Worm (Caenorhabditis elegans) whole organism, L3 larva: ENCODE data around the gene Y37D8A.5.

Source experiments
- R02D3.7 ChIP-seq: fragments of 150-350 bp; optimal IDR thresholded peaks from 2 replicates; lab custom pipeline; 2014; ENCODE audit warnings: missing biosample characterization, missing genetic modification characterization
- ZK546.5 ChIP-seq: sonication (generic microtip); optimal IDR thresholded peaks from 2 replicates; lab custom pipeline; 2017; ENCODE audit warnings: missing biosample characterization, missing genetic modification characterization
- aly-2 ChIP-seq: fragments of 150-350 bp; optimal IDR thresholded peaks from 2 replicates; lab custom pipeline; 2014; ENCODE audit warnings: missing biosample characterization, missing genetic modification characterization
- ama-1 ChIP-seq: fragments of 150-350 bp; optimal IDR thresholded peaks from 2 replicates; lab custom pipeline; 2018
- ceh-28 ChIP-seq: fragments of 150-350 bp; optimal IDR thresholded peaks from 2 replicates; lab custom pipeline; 2014; ENCODE audit warnings: missing biosample characterization, missing genetic modification reagents, missing genetic modification characterization
- ceh-82 ChIP-seq: fragments of 150-350 bp; optimal IDR thresholded peaks from 2 replicates; lab custom pipeline; 2014; ENCODE audit warnings: missing biosample characterization, missing genetic modification characterization
- ceh-9 ChIP-seq: sonication (generic microtip); optimal IDR thresholded peaks from 2 replicates; lab custom pipeline; 2018; ENCODE audit warnings: missing biosample characterization, missing genetic modification characterization
- daf-12 ChIP-seq: fragments of 150-350 bp; optimal IDR thresholded peaks from 2 replicates; lab custom pipeline; 2014; ENCODE audit warnings: missing biosample characterization, missing genetic modification reagents, missing genetic modification characterization
- egl-27 ChIP-seq: sonication (generic microtip); optimal IDR thresholded peaks from 4 replicates; lab custom pipeline; 2017; ENCODE audit warnings: missing biosample characterization, missing genetic modification reagents, missing genetic modification characterization
- egl-5 ChIP-seq: fragments of 150-350 bp; optimal IDR thresholded peaks from 2 replicates; lab custom pipeline; 2017; ENCODE audit warnings: missing biosample characterization, missing genetic modification reagents, missing genetic modification characterization, inconsistent platforms
- elt-1 ChIP-seq: fragments of 150-350 bp; optimal IDR thresholded peaks from 2 replicates; lab custom pipeline; 2014; ENCODE audit warnings: missing biosample characterization, missing genetic modification characterization
- elt-2 ChIP-seq: sonication (generic microtip); optimal IDR thresholded peaks from 2 replicates; lab custom pipeline; 2016; ENCODE audit warnings: missing genetic modification reagents, mild to moderate bottlenecking, missing genetic modification characterization, missing compliant biosample characterization
- elt-3 ChIP-seq, 3 experiments: fragments of 150-350 bp in 1 of 3; sonication (generic microtip) in 2 of 3; optimal IDR thresholded peaks; 2 replicates in 2 of 3; 4 replicates in 1 of 3; lab custom pipeline; 2014 to 2017; ENCODE audit warnings: missing biosample characterization in 3 of 3, missing genetic modification characterization in 3 of 3
- eor-1 ChIP-seq, 2 experiments: fragments of 150-350 bp; optimal IDR thresholded peaks; 2 replicates each; lab custom pipeline; 2014 to 2018; ENCODE audit warnings: missing biosample characterization in 2 of 2, missing genetic modification characterization in 2 of 2
- fkh-10 ChIP-seq: sonication (generic microtip); optimal IDR thresholded peaks from 2 replicates; lab custom pipeline; 2017; ENCODE audit warnings: missing biosample characterization, missing genetic modification reagents, missing genetic modification characterization
- fkh-2 ChIP-seq: fragments of 150-350 bp; optimal IDR thresholded peaks from 2 replicates; lab custom pipeline; 2014; ENCODE audit warnings: missing biosample characterization, missing genetic modification reagents, missing genetic modification characterization
- fos-1 ChIP-seq: fragments of 150-350 bp; optimal IDR thresholded peaks from 2 replicates; lab custom pipeline; 2014; ENCODE audit warnings: missing biosample characterization, missing genetic modification characterization
- hmg-11 ChIP-seq: sonication (generic microtip); optimal IDR thresholded peaks from 2 replicates; lab custom pipeline; 2016; ENCODE audit warnings: missing genetic modification characterization, missing compliant biosample characterization
- jun-1 ChIP-seq: fragments of 150-350 bp; optimal IDR thresholded peaks from 2 replicates; lab custom pipeline; 2014; ENCODE audit warnings: missing biosample characterization, missing genetic modification reagents, missing genetic modification characterization
- lin-15B ChIP-seq: fragments of 150-350 bp; optimal IDR thresholded peaks from 2 replicates; lab custom pipeline; 2014; ENCODE audit warnings: missing biosample characterization, missing genetic modification characterization
- lin-39 ChIP-seq: fragments of 150-350 bp; optimal IDR thresholded peaks from 2 replicates; lab custom pipeline; 2018; ENCODE audit warnings: missing biosample characterization, missing genetic modification reagents, missing genetic modification characterization
- lsy-12 ChIP-seq: sonication (generic microtip); optimal IDR thresholded peaks from 2 replicates; lab custom pipeline; 2016; ENCODE audit warnings: mild to moderate bottlenecking, missing genetic modification characterization, missing compliant biosample characterization
- mdl-1 ChIP-seq: fragments of 150-350 bp; optimal IDR thresholded peaks from 2 replicates; lab custom pipeline; 2014; ENCODE audit warnings: missing biosample characterization, missing genetic modification characterization
- mml-1 ChIP-seq: fragments of 150-350 bp; sonication (generic microtip); optimal IDR thresholded peaks from 3 replicates; lab custom pipeline; 2014; ENCODE audit warnings: missing biosample characterization, missing genetic modification characterization
- nfya-1 ChIP-seq: sonication (generic microtip); optimal IDR thresholded peaks from 2 replicates; lab custom pipeline; 2017; ENCODE audit warnings: missing genetic modification characterization, mild to moderate bottlenecking, missing compliant biosample characterization, antibody characterized with exemption, moderate library complexity; ENCODE audit not compliant: insufficient read depth
- nhr-23 ChIP-seq: fragments of 150-350 bp; optimal IDR thresholded peaks from 2 replicates; lab custom pipeline; 2014; ENCODE audit warnings: missing biosample characterization, missing genetic modification reagents, missing genetic modification characterization
- nhr-237 ChIP-seq: fragments of 150-350 bp; optimal IDR thresholded peaks from 2 replicates; lab custom pipeline; 2014; ENCODE audit warnings: missing biosample characterization, missing genetic modification characterization
- nhr-28 ChIP-seq: fragments of 150-350 bp; optimal IDR thresholded peaks from 2 replicates; lab custom pipeline; 2014; ENCODE audit warnings: missing biosample characterization, missing genetic modification characterization
- nhr-43 ChIP-seq: sonication (generic microtip); optimal IDR thresholded peaks from 2 replicates; lab custom pipeline; 2016; ENCODE audit warnings: mild to moderate bottlenecking, missing genetic modification characterization, missing compliant biosample characterization; ENCODE audit not compliant: poor library complexity, severe bottlenecking
- nhr-76 ChIP-seq: fragments of 150-350 bp; sonication (generic microtip); optimal IDR thresholded peaks from 5 replicates; lab custom pipeline; 2014; ENCODE audit warnings: missing biosample characterization, missing genetic modification characterization
- nhr-77 ChIP-seq: fragments of 150-350 bp; optimal IDR thresholded peaks from 2 replicates; lab custom pipeline; 2014; ENCODE audit warnings: missing biosample characterization, missing genetic modification characterization
- pha-4 ChIP-seq: fragments of 150-350 bp; optimal IDR thresholded peaks from 2 replicates; lab custom pipeline; 2014; ENCODE audit warnings: missing biosample characterization, missing genetic modification reagents, missing genetic modification characterization
- pqm-1 ChIP-seq: fragments of 150-350 bp; optimal IDR thresholded peaks from 2 replicates; lab custom pipeline; 2017; ENCODE audit warnings: missing biosample characterization, missing genetic modification characterization, inconsistent platforms
- sea-2 ChIP-seq: fragments of 150-350 bp; sonication (generic microtip); optimal IDR thresholded peaks from 4 replicates; lab custom pipeline; 2014; ENCODE audit warnings: missing biosample characterization, missing genetic modification reagents, missing genetic modification characterization
- skn-1 ChIP-seq: fragments of 150-350 bp; optimal IDR thresholded peaks from 2 replicates; lab custom pipeline; 2014; ENCODE audit warnings: missing biosample characterization, missing genetic modification characterization
- tbx-2 ChIP-seq: sonication (generic microtip); optimal IDR thresholded peaks from 2 replicates; lab custom pipeline; 2016; ENCODE audit warnings: mild to moderate bottlenecking, missing genetic modification characterization, missing compliant biosample characterization
- unc-62 ChIP-seq: fragments of 150-350 bp; sonication (generic microtip); optimal IDR thresholded peaks from 4 replicates; lab custom pipeline; 2014; ENCODE audit warnings: missing biosample characterization, missing genetic modification reagents, missing genetic modification characterization
- zag-1 ChIP-seq: fragments of 150-350 bp; optimal IDR thresholded peaks from 2 replicates; lab custom pipeline; 2014; ENCODE audit warnings: missing biosample characterization, missing genetic modification characterization
- ztf-4 ChIP-seq: fragments of 150-350 bp; optimal IDR thresholded peaks from 2 replicates; lab custom pipeline; 2014; ENCODE audit warnings: missing biosample characterization, missing genetic modification characterization

The Y37D8A.5 gene

ce11 chrIII:12841328-12841727, 14.0 kb downstream of the Y37D8A.5 start (continued):
- peak; percentile 13 for TF ChIP-seq nhr-76 (tag; lab: Kevin White, UChicago)
- TF ChIP-seq elt-3 (tag; optimal IDR thresholded peaks at IDR 0.05; lab: Kevin White, UChicago), result peak in 1 of 3 experiments; percentile 9
- TF ChIP-seq zag-1, result no peak
- peak; percentile 26 for TF ChIP-seq skn-1 (tag; lab: Kevin White, UChicago)
- peak; percentile 17 for TF ChIP-seq nhr-77 (tag; lab: Kevin White, UChicago)
- TF ChIP-seq elt-1 (tag; lab: Kevin White, UChicago), result no peak

- TF ChIP-seq lin-15B (tag; lab: Kevin White, UChicago) (no peak), ZK546.5 (no peak), nhr-237 (tag; lab: Kevin White, UChicago) (no peak), fos-1 (no peak), mml-1 (tag; lab: Kevin White, UChicago) (no peak), ceh-82 (no peak), eor-1 (tag; optimal IDR thresholded peaks at IDR 0.05; lab: Kevin White, UChicago) (no peak), ztf-4 (tag; lab: Kevin White, UChicago) (no peak), tbx-2 (tag; lab: Kevin White, UChicago) (no peak), lsy-12 (tag; lab: Kevin White, UChicago) (no peak), R02D3.7 (tag; lab: Kevin White, UChicago) (no peak), sea-2 (GFP tag; lab: Kevin White, UChicago) (no peak), nhr-28 (no peak), skn-1 (tag; lab: Kevin White, UChicago) (no peak)
Measured at ce11 chrIII:12840204-12840603, 15.1 kb downstream of the Y37D8A.5 start.

- TF ChIP-seq ceh-9 (no peak), daf-12 (tag; lab: Kevin White, UChicago) (no peak), zag-1 (no peak), elt-2 (peak; percentile 74), ama-1 (lab: Kevin White, UChicago) (no peak), tbx-2 (tag; lab: Kevin White, UChicago) (no peak), lin-39 (tag; lab: Kevin White, UChicago) (no peak), nhr-23 (peak; percentile 29), lsy-12 (tag; lab: Kevin White, UChicago) (no peak), egl-27 (tag; lab: Kevin White, UChicago) (no peak), lin-15B (tag; lab: Kevin White, UChicago) (no peak), elt-3 (tag; optimal IDR thresholded peaks at IDR 0.05; lab: Kevin White, UChicago) (no peak), unc-62 (GFP tag; lab: Kevin White, UChicago) (no peak), sea-2 (GFP tag; lab: Kevin White, UChicago) (no peak), nhr-43 (tag; lab: Kevin White, UChicago) (peak; percentile 37), fos-1 (no peak), pha-4 (tag; lab: Kevin White, UChicago) (peak; percentile 6), egl-5 (tag; lab: Kevin White, UChicago) (no peak), ceh-28 (tag; lab: Kevin White, UChicago) (no peak), pqm-1 (tag; lab: Kevin White, UChicago) (peak; percentile 40), hmg-11 (tag; lab: Kevin White, UChicago) (peak; percentile 19), fkh-2 (tag; lab: Kevin White, UChicago) (no peak), nfya-1 (peak; percentile 31), aly-2 (no peak), jun-1 (tag; lab: Kevin White, UChicago) (peak; percentile 8), fkh-10 (GFP tag; lab: Kevin White, UChicago) (no peak), mdl-1 (tag; lab: Kevin White, UChicago) (peak; percentile 58), ceh-82 (no peak)
Measured at ce11 chrIII:12838913-12839366, 16.4 kb downstream of the Y37D8A.5 start, which contains the start of gene Y37D8A.4. Gene Y37D8A.4, minus strand, starts transcription at chrIII:12838963.
